Fruit fly (Drosophila melanogaster) whole organism, prepupa: ENCODE results near the gene CG15544.

Experiments
- CG10631 ChIP-seq: fragments of 200-800 bp; sonication (Bioruptor generic); optimal IDR thresholded peaks from 2 replicates; lab custom pipeline; 2016; ENCODE audit warnings: missing biosample characterization, missing genetic modification characterization
- CG11294 ChIP-seq: fragments of 200-800 bp; sonication (Bioruptor generic); IDR thresholded peaks from 2 replicates; pipeline ENCODE4 v1.3.6; 2022; ENCODE audit warnings: missing biosample characterization, missing genetic modification characterization
- CG11762 ChIP-seq: fragments of 200-800 bp; sonication (Bioruptor generic); optimal IDR thresholded peaks from 3 replicates; lab custom pipeline; 2016; ENCODE audit warnings: missing biosample characterization, missing genetic modification characterization; ENCODE audit not compliant: insufficient read depth
- CG11902 ChIP-seq: fragments of 200-800 bp; sonication (Bioruptor generic); optimal IDR thresholded peaks from 3 replicates; lab custom pipeline; 2016; ENCODE audit warnings: missing biosample characterization, missing genetic modification characterization
- CG15336 ChIP-seq: fragments of 200-800 bp; sonication (Bioruptor generic); IDR thresholded peaks from 2 replicates; pipeline ENCODE4 v1.3.6; 2022; ENCODE audit warnings: missing biosample characterization, missing genetic modification characterization
- CG1621 ChIP-seq: fragments of 200-800 bp; sonication (Bioruptor generic); optimal IDR thresholded peaks from 3 replicates; lab custom pipeline; 2018; ENCODE audit warnings: missing biosample characterization, mild to moderate bottlenecking, missing genetic modification characterization
- CG3032 ChIP-seq: fragments of 200-800 bp; optimal IDR thresholded peaks from 2 replicates; lab custom pipeline; 2019; ENCODE audit warnings: missing biosample characterization, mild to moderate bottlenecking, missing genetic modification characterization, moderate library complexity
- CG32006 ChIP-seq: fragments of 200-800 bp; sonication (Bioruptor generic); optimal IDR thresholded peaks from 3 replicates; lab custom pipeline; 2017; ENCODE audit warnings: missing biosample characterization, mild to moderate bottlenecking, missing genetic modification characterization
- CG34406 ChIP-seq: fragments of 200-800 bp; sonication (Bioruptor generic); optimal IDR thresholded peaks from 3 replicates; lab custom pipeline; 2016; ENCODE audit warnings: missing biosample characterization, missing genetic modification characterization
- CG3919 ChIP-seq: fragments of 200-800 bp; sonication (Bioruptor generic); optimal IDR thresholded peaks from 3 replicates; lab custom pipeline; 2016; ENCODE audit warnings: missing biosample characterization, missing genetic modification characterization
- CG4318 ChIP-seq: fragments of 200-800 bp; sonication (Bioruptor generic); optimal IDR thresholded peaks from 3 replicates; lab custom pipeline; 2017; ENCODE audit warnings: missing biosample characterization, mild to moderate bottlenecking, missing genetic modification characterization
- CG6808 ChIP-seq: fragments of 200-800 bp; sonication (Bioruptor generic); optimal IDR thresholded peaks from 3 replicates; lab custom pipeline; 2017; ENCODE audit warnings: missing biosample characterization, missing genetic modification characterization, mild to moderate bottlenecking, moderate library complexity, missing genetic modification reagents
- CG6854 ChIP-seq: fragments of 200-800 bp; sonication (Bioruptor generic); optimal IDR thresholded peaks from 2 replicates; lab custom pipeline; 2017; ENCODE audit warnings: missing biosample characterization, mild to moderate bottlenecking, missing genetic modification characterization
- CG8319 ChIP-seq: fragments of 200-800 bp; sonication (Bioruptor generic); optimal IDR thresholded peaks from 3 replicates; lab custom pipeline; 2016; ENCODE audit warnings: missing biosample characterization, missing genetic modification characterization
- CG8632 ChIP-seq: fragments of 200-800 bp; sonication (Bioruptor generic); optimal IDR thresholded peaks from 3 replicates; lab custom pipeline; 2016; ENCODE audit warnings: missing biosample characterization, missing genetic modification characterization
- Eip75B ChIP-seq: fragments of 200-800 bp; sonication (Bioruptor generic); optimal IDR thresholded peaks from 3 replicates; lab custom pipeline; 2016; ENCODE audit warnings: missing biosample characterization, missing genetic modification characterization
- Eip78C ChIP-seq: fragments of 200-800 bp; sonication (Bioruptor generic); peaks from one replicate; lab custom pipeline; 2016; ENCODE audit warnings: missing biosample characterization, missing genetic modification characterization
- Eip93F ChIP-seq: fragments of 200-800 bp; sonication (Bioruptor generic); optimal IDR thresholded peaks from 2 replicates; lab custom pipeline; 2016; ENCODE audit warnings: missing biosample characterization, mild to moderate bottlenecking, missing genetic modification characterization
- Ets96B ChIP-seq: fragments of 200-800 bp; optimal IDR thresholded peaks from 2 replicates; lab custom pipeline; 2019; ENCODE audit warnings: missing biosample characterization, mild to moderate bottlenecking, missing genetic modification characterization, moderate library complexity
- Hr38 ChIP-seq: sonication (Bioruptor generic); optimal IDR thresholded peaks from 2 replicates; lab custom pipeline; 2016; ENCODE audit warnings: missing biosample characterization, missing genetic modification characterization
- Hr39 ChIP-seq: fragments of 200-800 bp; sonication (Bioruptor generic); optimal IDR thresholded peaks from 2 replicates; lab custom pipeline; 2016; ENCODE audit warnings: missing biosample characterization, missing genetic modification characterization
- Hr4 ChIP-seq: fragments of 200-800 bp; sonication (Bioruptor generic); optimal IDR thresholded peaks from 3 replicates; lab custom pipeline; 2016; ENCODE audit warnings: missing biosample characterization, missing genetic modification characterization
- Lpt ChIP-seq: fragments of 200-800 bp; sonication (Bioruptor generic); optimal IDR thresholded peaks from 3 replicates; lab custom pipeline; 2016; ENCODE audit warnings: missing biosample characterization, missing genetic modification characterization
- Met ChIP-seq: fragments of 200-800 bp; sonication (Bioruptor generic); optimal IDR thresholded peaks from 3 replicates; lab custom pipeline; 2016; ENCODE audit warnings: missing biosample characterization, missing genetic modification characterization
- OdsH ChIP-seq: fragments of 200-800 bp; sonication (Bioruptor generic); optimal IDR thresholded peaks from 3 replicates; lab custom pipeline; 2016; ENCODE audit warnings: missing biosample characterization, missing genetic modification characterization
- Smox ChIP-seq: fragments of 200-800 bp; sonication (Bioruptor generic); optimal IDR thresholded peaks from 3 replicates; lab custom pipeline; 2016; ENCODE audit warnings: missing biosample characterization, missing genetic modification characterization
- Sox15 ChIP-seq: fragments of 200-800 bp; sonication (Bioruptor generic); optimal IDR thresholded peaks from 3 replicates; lab custom pipeline; 2016; ENCODE audit warnings: missing biosample characterization, missing genetic modification characterization
- achi ChIP-seq: fragments of 200-800 bp; sonication (Bioruptor generic); optimal IDR thresholded peaks from 3 replicates; lab custom pipeline; 2016; ENCODE audit warnings: missing biosample characterization, missing genetic modification characterization
- acj6 ChIP-seq: fragments of 200-800 bp; sonication (Bioruptor generic); optimal IDR thresholded peaks from 3 replicates; lab custom pipeline; 2016; ENCODE audit warnings: missing biosample characterization, missing genetic modification characterization
- cyc ChIP-seq: fragments of 200-800 bp; sonication (Bioruptor generic); optimal IDR thresholded peaks from 3 replicates; lab custom pipeline; 2016; ENCODE audit warnings: missing biosample characterization, missing genetic modification characterization
- dac ChIP-seq: fragments of 200-800 bp; sonication (Bioruptor generic); optimal IDR thresholded peaks from 2 replicates; lab custom pipeline; 2017; ENCODE audit warnings: missing biosample characterization, mild to moderate bottlenecking, missing genetic modification characterization
- dsx ChIP-seq: fragments of 200-800 bp; optimal IDR thresholded peaks from 3 replicates; lab custom pipeline; 2019; ENCODE audit warnings: missing biosample characterization, mild to moderate bottlenecking, missing genetic modification characterization, moderate library complexity; ENCODE audit not compliant: poor library complexity, severe bottlenecking
- eg ChIP-seq: fragments of 200-800 bp; sonication (Bioruptor generic); IDR thresholded peaks from 3 replicates; pipeline ENCODE4 v1.3.6; 2022; ENCODE audit warnings: missing biosample characterization, missing genetic modification characterization
- esn ChIP-seq: fragments of 200-800 bp; sonication (Bioruptor generic); optimal IDR thresholded peaks from 2 replicates; lab custom pipeline; 2016; ENCODE audit warnings: missing biosample characterization, mild to moderate bottlenecking, missing genetic modification characterization, moderate library complexity
- fd59A ChIP-seq: fragments of 200-800 bp; sonication (Bioruptor generic); optimal IDR thresholded peaks from 2 replicates; lab custom pipeline; 2017; ENCODE audit warnings: missing biosample characterization, mild to moderate bottlenecking, missing genetic modification characterization, missing genetic modification reagents
- fd85E ChIP-seq: fragments of 200-800 bp; sonication (Bioruptor generic); optimal IDR thresholded peaks from 3 replicates; lab custom pipeline; 2016; ENCODE audit warnings: missing biosample characterization, missing genetic modification characterization
- fkh ChIP-seq: fragments of 200-800 bp; sonication (Bioruptor generic); optimal IDR thresholded peaks from 3 replicates; lab custom pipeline; 2017; ENCODE audit warnings: missing biosample characterization, mild to moderate bottlenecking, missing genetic modification characterization, moderate library complexity
- net ChIP-seq: fragments of 200-800 bp; sonication (Bioruptor generic); optimal IDR thresholded peaks from 3 replicates; lab custom pipeline; 2016; ENCODE audit warnings: missing biosample characterization, missing genetic modification characterization
- svp ChIP-seq: fragments of 200-800 bp; sonication (Bioruptor generic); peaks from one replicate; lab custom pipeline; 2016; ENCODE audit warnings: missing biosample characterization, missing genetic modification characterization

The CG15544 gene

dm6 chr3R:30843709-30844108 is 16.1 kb downstream of the CG15544 start (continued):
- TF ChIP-seq svp (GFP tag; lab: Kevin White, UChicago) (peak; percentile 93), Eip93F (no peak), CG34406 (GFP tag; lab: Kevin White, UChicago) (peak; percentile 8), CG6808 (GFP tag; lab: Kevin White, UChicago) (no peak), Smox (peak; percentile 77), CG10631 (GFP tag; lab: Kevin White, UChicago) (peak; percentile 7), Met (peak; percentile 81), Lpt (GFP tag; lab: Kevin White, UChicago) (no peak), esn (peak; percentile 78), CG32006 (GFP tag; lab: Kevin White, UChicago) (no peak), achi (GFP tag; lab: Kevin White, UChicago) (peak; percentile 14), CG6854 (GFP tag; lab: Kevin White, UChicago) (no peak), CG11902 (peak; percentile 19), fd59A (GFP tag; lab: Kevin White, UChicago) (peak; percentile 3), Hr38 (GFP tag; lab: Kevin White, UChicago) (no peak), CG11762 (peak; percentile 16), fkh (GFP tag; lab: Kevin White, UChicago) (no peak), cyc (peak; percentile 53), CG8319 (GFP tag; lab: Kevin White, UChicago) (no peak), OdsH (GFP tag; lab: Kevin White, UChicago) (peak; percentile 47), Eip78C (GFP tag; lab: Kevin White, UChicago) (peak; percentile 86), fd85E (GFP tag; lab: Kevin White, UChicago) (no peak), dac (GFP tag; lab: Kevin White, UChicago) (no peak), Eip75B (GFP tag; lab: Kevin White, UChicago) (peak; percentile 39), CG3919 (GFP tag; lab: Kevin White, UChicago) (peak; percentile 50), Hr39 (GFP tag; lab: Kevin White, UChicago) (peak; percentile 61), CG11294 (GFP tag; lab: Robert Waterston, UW) (no peak), eg (GFP tag; lab: Robert Waterston, UW) (no peak), acj6 (GFP tag; lab: Kevin White, UChicago) (peak; percentile 28), CG1621 (tag; lab: Kevin White, UChicago) (no peak), net (GFP tag; lab: Kevin White, UChicago) (no peak), Ets96B (peak; percentile 68), CG15336 (GFP tag; lab: Robert Waterston, UW) (no peak), CG4318 (GFP tag; lab: Kevin White, UChicago) (no peak), Hr4 (GFP tag; lab: Kevin White, UChicago) (no peak), CG3032 (tag; lab: Kevin White, UChicago) (peak; percentile 60)

DNA sequence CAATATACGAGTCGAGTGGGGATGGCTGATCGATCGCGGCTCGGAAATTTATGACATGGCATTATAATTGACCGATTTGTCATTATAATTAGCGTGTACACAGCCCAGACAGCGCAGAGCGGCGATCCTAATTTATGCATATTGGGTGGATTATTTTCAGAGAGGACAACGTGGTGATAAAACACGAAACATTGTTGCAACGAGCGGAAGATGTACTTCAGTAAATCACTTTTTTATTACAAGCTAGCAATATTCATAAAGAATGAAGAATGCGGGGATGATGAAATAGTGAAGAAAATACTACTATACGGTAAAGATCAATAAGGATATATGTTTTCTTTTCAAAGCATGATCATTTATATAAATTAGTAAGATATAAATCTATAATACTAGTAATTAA is 16.8 kb downstream of the CG15544 start:
- TF ChIP-seq Sox15 (GFP tag; lab: Kevin White, UChicago) (no peak), CG34406 (GFP tag; lab: Kevin White, UChicago) (no peak), net (GFP tag; lab: Kevin White, UChicago) (no peak), dsx (GFP tag; lab: Kevin White, UChicago) (peak; percentile 92), CG8632 (no peak), CG32006 (GFP tag; lab: Kevin White, UChicago) (no peak), esn (no peak), CG15336 (GFP tag; lab: Robert Waterston, UW) (no peak)
